Fruit fly (Drosophila melanogaster): ENCODE results near the gene mdu.

Gene mdu

DNA sequence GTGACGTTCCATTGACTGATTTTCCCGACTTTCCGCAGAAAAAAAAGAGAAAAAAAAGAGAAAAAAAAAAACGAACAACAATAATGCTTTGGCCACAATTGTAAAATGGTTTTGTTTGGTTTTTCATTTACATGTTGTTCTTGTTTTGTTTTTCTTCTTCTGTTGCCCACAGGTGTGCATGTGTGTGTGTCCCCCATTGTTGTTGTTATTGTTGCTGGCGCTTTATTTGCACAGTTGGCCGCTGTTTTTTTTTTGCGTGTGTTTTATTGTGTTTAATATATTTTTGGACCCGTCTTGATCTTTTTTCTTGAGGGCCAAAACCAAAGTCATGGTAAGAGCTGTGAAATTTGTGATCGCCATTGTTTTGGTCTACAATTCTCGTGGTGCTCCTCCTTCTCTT, 1.1 kb downstream of the mdu start:
- no peak for TF ChIP-seq CG11762 (GFP tag; optimal IDR thresholded peaks at IDR 0.05; ENCODE audit: insufficient read depth)
- peak; percentile 51 for TF ChIP-seq fkh (GFP tag; optimal IDR thresholded peaks at IDR 0.05)
- TF ChIP-seq CG6808 (GFP tag; optimal IDR thresholded peaks at IDR 0.05): peak; percentile 14

dm6 chrX:12507589-12507988, 10.6 kb downstream of the mdu start:
- TF ChIP-seq CG6854 (GFP tag; optimal IDR thresholded peaks at IDR 0.05): no peak
- peak; percentile 52 for TF ChIP-seq Met (GFP tag; optimal IDR thresholded peaks at IDR 0.05)
- TF ChIP-seq CG6808 (GFP tag; optimal IDR thresholded peaks at IDR 0.05): peak; percentile 58
- TF ChIP-seq CG34406 (GFP tag; optimal IDR thresholded peaks at IDR 0.05): peak; percentile 34
- peak; percentile 75 for TF ChIP-seq acj6 (GFP tag; optimal IDR thresholded peaks at IDR 0.05)
- TF ChIP-seq net (GFP tag; optimal IDR thresholded peaks at IDR 0.05): peak; percentile 38
- peak in 1 of 2 experiments; percentile 3 for TF ChIP-seq salr (GFP tag; optimal IDR thresholded peaks at IDR 0.05)
- TF ChIP-seq OdsH (GFP tag; optimal IDR thresholded peaks at IDR 0.05): peak; percentile 69
- TF ChIP-seq Ets21C (GFP tag; optimal IDR thresholded peaks at IDR 0.05): no peak
- TF ChIP-seq eg (GFP tag; IDR thresholded peaks at IDR 0.05): peak; percentile 56; the same call in 2 of the 3 replicates
- no peak for TF ChIP-seq CG11294 (GFP tag; IDR thresholded peaks at IDR 0.05)
- TF ChIP-seq Hr38 (GFP tag; optimal IDR thresholded peaks at IDR 0.05): no peak
- TF ChIP-seq CG3919 (GFP tag; optimal IDR thresholded peaks at IDR 0.05): peak; percentile 58
- peak; percentile 15 for TF ChIP-seq Lpt (GFP tag; optimal IDR thresholded peaks at IDR 0.05)
- TF ChIP-seq vri (GFP tag; optimal IDR thresholded peaks at IDR 0.05): peak; percentile 2
- peak; percentile 9 for TF ChIP-seq Blimp-1 (GFP tag; optimal IDR thresholded peaks at IDR 0.05)
- no peak for TF ChIP-seq fkh (GFP tag; optimal IDR thresholded peaks at IDR 0.05)
- TF ChIP-seq dac (GFP tag; optimal IDR thresholded peaks at IDR 0.05): no peak
- TF ChIP-seq CG16779 (tag; optimal IDR thresholded peaks at IDR 0.05): no peak
- TF ChIP-seq Ets96B (tag; optimal IDR thresholded peaks at IDR 0.05): peak; percentile 73
- TF ChIP-seq CG32006 (GFP tag; optimal IDR thresholded peaks at IDR 0.05): peak; percentile 62
- peak; percentile 25 for TF ChIP-seq Hr4 (GFP tag; optimal IDR thresholded peaks at IDR 0.05)
- peak; percentile 78 for TF ChIP-seq CG6163 (GFP tag; IDR thresholded peaks at IDR 0.05)
- TF ChIP-seq CG8119 (GFP tag; IDR thresholded peaks at IDR 0.05): peak; percentile 67
- peak; percentile 24 for TF ChIP-seq CG7368 (GFP tag; optimal IDR thresholded peaks at IDR 0.05)
- peak; percentile 51 for TF ChIP-seq cyc (GFP tag; optimal IDR thresholded peaks at IDR 0.05)
- TF ChIP-seq Smox (GFP tag; optimal IDR thresholded peaks at IDR 0.05): peak; percentile 55
- TF ChIP-seq CG4318 (GFP tag; optimal IDR thresholded peaks at IDR 0.05): no peak
- TF ChIP-seq Eip75B (GFP tag; optimal IDR thresholded peaks at IDR 0.05): peak; percentile 58
- TF ChIP-seq Sox102F (GFP tag; optimal IDR thresholded peaks at IDR 0.05): peak; percentile 48
- TF ChIP-seq achi (GFP tag; optimal IDR thresholded peaks at IDR 0.05): peak; percentile 64
- TF ChIP-seq CG10631 (GFP tag; optimal IDR thresholded peaks at IDR 0.05): peak; percentile 65
- TF ChIP-seq Gug (GFP tag; IDR thresholded peaks at IDR 0.05): peak; percentile 62
- TF ChIP-seq CG8632 (GFP tag; optimal IDR thresholded peaks at IDR 0.05): peak; percentile 14
- no peak for TF ChIP-seq Sox15 (GFP tag; optimal IDR thresholded peaks at IDR 0.05)
- TF ChIP-seq CG9139 (GFP tag; optimal IDR thresholded peaks at IDR 0.05): peak; percentile 10
- peak; percentile 30 for TF ChIP-seq pdm3 (GFP tag; optimal IDR thresholded peaks at IDR 0.05)
- TF ChIP-seq CG10669 (GFP tag; optimal IDR thresholded peaks at IDR 0.05): peak; percentile 64
- peak; percentile 62 for TF ChIP-seq CG3032 (tag; optimal IDR thresholded peaks at IDR 0.05)
- TF ChIP-seq fd59A (GFP tag; optimal IDR thresholded peaks at IDR 0.05): peak; percentile 53
- TF ChIP-seq CG31627 (GFP tag; optimal IDR thresholded peaks at IDR 0.05): peak; percentile 42
- TF ChIP-seq svp (GFP tag): peak; percentile 88
- peak; percentile 75 for TF ChIP-seq CG15336 (GFP tag; IDR thresholded peaks at IDR 0.05)
- peak; percentile 59 for TF ChIP-seq spab (GFP tag; optimal IDR thresholded peaks at IDR 0.05)
- TF ChIP-seq CG6792 (GFP tag; optimal IDR thresholded peaks at IDR 0.05): peak; percentile 55
- TF ChIP-seq ss (GFP tag; optimal IDR thresholded peaks at IDR 0.05): peak; percentile 30 to 90
- TF ChIP-seq Sox14 (GFP tag; optimal IDR thresholded peaks at IDR 0.05): peak; percentile 45
- TF ChIP-seq CG11762 (GFP tag; optimal IDR thresholded peaks at IDR 0.05; ENCODE audit: insufficient read depth): no peak
- no peak for TF ChIP-seq CG8319 (GFP tag; optimal IDR thresholded peaks at IDR 0.05)
- TF ChIP-seq Eip93F (GFP tag; optimal IDR thresholded peaks at IDR 0.05): no peak
